Fruit fly (Drosophila melanogaster) whole organism, embryonic: ENCODE data around the gene CG12182.

Experiments used
- ATbp ChIP-seq: fragments of 200-800 bp; sonication (Bioruptor generic); optimal IDR thresholded peaks from 2 replicates; lab custom pipeline; 2017; ENCODE audit warnings: missing biosample characterization, mild to moderate bottlenecking, missing genetic modification characterization, missing genetic modification reagents
- Atf6 ChIP-seq: fragments of 200-800 bp; sonication (Bioruptor generic); IDR thresholded peaks from 2 replicates; pipeline ENCODE4 v1.3.6; 2022; ENCODE audit warnings: missing biosample characterization, missing genetic modification characterization
- Awh ChIP-seq: fragments of 200-800 bp; sonication (Bioruptor generic); IDR thresholded peaks from 2 replicates; pipeline ENCODE4, ENCODE4 v1.3.6; 2022; ENCODE audit warnings: missing biosample characterization, missing genetic modification characterization
- Blimp-1 ChIP-seq: fragments of 200-800 bp; sonication (Bioruptor generic); optimal IDR thresholded peaks from 3 replicates; lab custom pipeline; 2018; ENCODE audit warnings: missing biosample characterization, missing genetic modification characterization, mild to moderate bottlenecking, moderate library complexity, missing genetic modification reagents
- C15 ChIP-seq: fragments of 200-800 bp; sonication (Bioruptor generic); IDR thresholded peaks from 3 replicates; pipeline ENCODE4 v1.3.6; 2022; ENCODE audit warnings: missing biosample characterization, missing genetic modification characterization
- CG10431 ChIP-seq: fragments of 200-800 bp; sonication (Bioruptor generic); optimal IDR thresholded peaks from 3 replicates; lab custom pipeline; 2018; ENCODE audit warnings: missing biosample characterization, mild to moderate bottlenecking, missing genetic modification characterization
- CG2120 ChIP-seq: fragments of 200-800 bp; sonication (Bioruptor generic); optimal IDR thresholded peaks from 3 replicates; lab custom pipeline; 2016; ENCODE audit warnings: missing biosample characterization, missing genetic modification characterization
- CG31224 ChIP-seq: fragments of 200-800 bp; sonication (Bioruptor generic); IDR thresholded peaks from 2 replicates; pipeline ENCODE4 v1.3.6; 2022; ENCODE audit warnings: missing biosample characterization, missing genetic modification characterization
- CG31441 ChIP-seq: fragments of 200-800 bp; sonication (Bioruptor generic); IDR thresholded peaks from 2 replicates; pipeline ENCODE4 v1.3.6; 2022; ENCODE audit warnings: missing biosample characterization, missing genetic modification characterization
- CG32772 ChIP-seq: fragments of 200-800 bp; sonication (Bioruptor generic); IDR thresholded peaks from 2 replicates; pipeline ENCODE4 v1.3.6; 2022; ENCODE audit warnings: missing biosample characterization, missing genetic modification characterization
- CG3281 ChIP-seq: fragments of 200-800 bp; sonication (Bioruptor generic); optimal IDR thresholded peaks from 3 replicates; lab custom pipeline; 2017; ENCODE audit warnings: missing biosample characterization, mild to moderate bottlenecking, missing genetic modification characterization
- CG3838 ChIP-seq: fragments of 200-800 bp; sonication (Bioruptor generic); optimal IDR thresholded peaks from 3 replicates; lab custom pipeline; 2016; ENCODE audit warnings: missing biosample characterization, missing genetic modification characterization
- CG3995 ChIP-seq: fragments of 200-800 bp; sonication (Bioruptor generic); optimal IDR thresholded peaks from 3 replicates; lab custom pipeline; 2016; ENCODE audit warnings: missing biosample characterization, missing genetic modification characterization
- CG4404 ChIP-seq: fragments of 200-800 bp; sonication (Bioruptor generic); IDR thresholded peaks from 2 replicates; pipeline ENCODE4 v1.3.6; 2022; ENCODE audit warnings: missing biosample characterization, missing genetic modification characterization
- CG4424 ChIP-seq: fragments of 200-800 bp; sonication (Bioruptor generic); optimal IDR thresholded peaks from 3 replicates; lab custom pipeline; 2016; ENCODE audit warnings: missing biosample characterization, missing genetic modification characterization
- CG6175 ChIP-seq: fragments of 200-800 bp; sonication (Bioruptor generic); IDR thresholded peaks from 3 replicates; pipeline ENCODE4 v1.3.6; 2022; ENCODE audit warnings: missing biosample characterization, missing genetic modification characterization
- CG6272 ChIP-seq: fragments of 200-800 bp; sonication (Bioruptor generic); IDR thresholded peaks from 2 replicates; pipeline ENCODE4 v1.3.6; 2022; ENCODE audit warnings: missing biosample characterization, missing genetic modification characterization
- CG6765 ChIP-seq: fragments of 200-800 bp; sonication (Bioruptor generic); optimal IDR thresholded peaks from 3 replicates; lab custom pipeline; 2017; ENCODE audit warnings: missing biosample characterization, mild to moderate bottlenecking, missing genetic modification characterization
- CG7556 ChIP-seq: fragments of 200-800 bp; sonication (Bioruptor generic); optimal IDR thresholded peaks from 2 replicates; lab custom pipeline; 2017; ENCODE audit warnings: missing biosample characterization, mild to moderate bottlenecking, missing genetic modification characterization
- CG7987 ChIP-seq: fragments of 200-800 bp; sonication (Bioruptor generic); optimal IDR thresholded peaks from 2 replicates; lab custom pipeline; 2018; ENCODE audit warnings: missing biosample characterization, mild to moderate bottlenecking, missing genetic modification characterization, moderate library complexity
- CG8478 ChIP-seq: fragments of >200 bp; optimal IDR thresholded peaks from 2 replicates; lab custom pipeline; 2018
- CG8924 ChIP-seq: fragments of 200-800 bp; optimal IDR thresholded peaks from 3 replicates; lab custom pipeline; 2019; ENCODE audit warnings: missing biosample characterization, mild to moderate bottlenecking, missing genetic modification characterization, moderate library complexity
- CG9437 ChIP-seq: fragments of 200-800 bp; sonication (Bioruptor generic); optimal IDR thresholded peaks from 2 replicates; lab custom pipeline; 2018; ENCODE audit warnings: missing biosample characterization, mild to moderate bottlenecking, missing genetic modification characterization
- CG9797 ChIP-seq: fragments of 200-800 bp; sonication (Bioruptor generic); optimal IDR thresholded peaks from 3 replicates; lab custom pipeline; 2018; ENCODE audit warnings: missing biosample characterization, mild to moderate bottlenecking, missing genetic modification characterization
- CG9817 ChIP-seq: fragments of 200-800 bp; sonication (Bioruptor generic); optimal IDR thresholded peaks from 2 replicates; lab custom pipeline; 2018; ENCODE audit warnings: missing biosample characterization, mild to moderate bottlenecking, missing genetic modification characterization, moderate library complexity
- Ets65A ChIP-seq: fragments of 200-800 bp; sonication (Bioruptor generic); peaks from one replicate; lab custom pipeline; 2016; ENCODE audit warnings: missing biosample characterization, missing genetic modification characterization
- HHEX ChIP-seq: fragments of 200-800 bp; sonication (Bioruptor generic); optimal IDR thresholded peaks from 3 replicates; lab custom pipeline; 2017; ENCODE audit warnings: missing biosample characterization, mild to moderate bottlenecking, missing genetic modification characterization, missing genetic modification reagents
- Hand ChIP-seq: fragments of 200-800 bp; sonication (Bioruptor generic); optimal IDR thresholded peaks from 2 replicates; lab custom pipeline; 2017; ENCODE audit warnings: mild to moderate bottlenecking, missing biosample characterization, missing genetic modification reagents, missing genetic modification characterization
- Hey ChIP-seq: fragments of 200-800 bp; sonication (Bioruptor generic); optimal IDR thresholded peaks from 3 replicates; lab custom pipeline; 2018; ENCODE audit warnings: missing biosample characterization, mild to moderate bottlenecking, missing genetic modification characterization
- Mad ChIP-seq: fragments of 200-800 bp; sonication (Bioruptor generic); optimal IDR thresholded peaks from 2 replicates; lab custom pipeline; 2016; ENCODE audit warnings: missing biosample characterization, missing genetic modification characterization
- NK7.1 ChIP-seq: fragments of 200-800 bp; sonication (Bioruptor generic); optimal IDR thresholded peaks from 3 replicates; lab custom pipeline; 2016; ENCODE audit warnings: missing biosample characterization, missing genetic modification characterization
- Stat92E ChIP-seq, 3 experiments: fragments of >200 bp in 2 of 3; fragments of 200-800 bp in 1 of 3; sonication (Bioruptor generic) in 1 of 3; optimal IDR thresholded peaks; 2 replicates each; lab custom pipeline; 2017 to 2019; ENCODE audit warnings: missing biosample characterization in 3 of 3, missing genetic modification characterization in 3 of 3, mild to moderate bottlenecking in 1 of 3, moderate library complexity in 1 of 3
- ab ChIP-seq: fragments of 200-800 bp; sonication (Bioruptor generic); optimal IDR thresholded peaks from 2 replicates; lab custom pipeline; 2016; ENCODE audit warnings: missing biosample characterization, missing genetic modification characterization
- al ChIP-seq: fragments of 200-800 bp; sonication (Bioruptor generic); IDR thresholded peaks from 2 replicates; pipeline ENCODE4 v1.3.6; 2022; ENCODE audit warnings: missing biosample characterization, missing genetic modification characterization
- ara ChIP-seq: fragments of 200-800 bp; sonication (Bioruptor generic); IDR thresholded peaks from 2 replicates; pipeline ENCODE4 v1.3.6; 2022; ENCODE audit warnings: missing biosample characterization, missing genetic modification characterization
- az2 ChIP-seq: fragments of 200-800 bp; sonication (Bioruptor generic); optimal IDR thresholded peaks from 3 replicates; lab custom pipeline; 2016; ENCODE audit warnings: missing biosample characterization, missing genetic modification characterization
- bigmax ChIP-seq: fragments of 200-800 bp; sonication (Bioruptor generic); optimal IDR thresholded peaks from 2 replicates; lab custom pipeline; 2018; ENCODE audit warnings: missing biosample characterization, mild to moderate bottlenecking, missing genetic modification characterization
- bowl ChIP-seq: fragments of 200-800 bp; sonication (Bioruptor generic); IDR thresholded peaks from 2 replicates; pipeline ENCODE4 v1.3.6; 2022; ENCODE audit warnings: missing biosample characterization, missing genetic modification characterization
- cwo ChIP-seq: fragments of 200-800 bp; sonication (Bioruptor generic); optimal IDR thresholded peaks from 3 replicates; lab custom pipeline; 2017; ENCODE audit warnings: missing biosample characterization, missing genetic modification characterization, mild to moderate bottlenecking, moderate library complexity, missing genetic modification reagents
- esg ChIP-seq: fragments of 200-800 bp; sonication (Bioruptor generic); conservative IDR thresholded peaks from 2 replicates; pipeline ENCODE4 v1.3.6; 2022; ENCODE audit warnings: missing biosample characterization, missing genetic modification characterization
- gfzf ChIP-seq: fragments of 200-800 bp; sonication (Bioruptor generic); optimal IDR thresholded peaks from 2 replicates; lab custom pipeline; 2016; ENCODE audit warnings: missing biosample characterization, mild to moderate bottlenecking, missing genetic modification characterization, moderate library complexity
- hth ChIP-seq: fragments of >200 bp; optimal IDR thresholded peaks from 2 replicates; lab custom pipeline; 2017; ENCODE audit warnings: inconsistent platforms
- ken ChIP-seq: fragments of 200-800 bp; sonication (Bioruptor generic); IDR thresholded peaks from 3 replicates; pipeline ENCODE4 v1.3.6; 2022; ENCODE audit warnings: missing biosample characterization, missing genetic modification characterization
- knrl ChIP-seq: fragments of 200-800 bp; sonication (Bioruptor generic); IDR thresholded peaks from 3 replicates; pipeline ENCODE4 v1.3.6; 2022; ENCODE audit warnings: missing biosample characterization, missing genetic modification characterization; ENCODE audit not compliant: partially characterized antibody
- nerfin-1 ChIP-seq: fragments of 200-800 bp; sonication (Bioruptor generic); optimal IDR thresholded peaks from 3 replicates; lab custom pipeline; 2019; ENCODE audit warnings: missing biosample characterization, mild to moderate bottlenecking, missing genetic modification characterization, moderate library complexity
- otp ChIP-seq: fragments of 200-800 bp; sonication (Bioruptor generic); IDR thresholded peaks from 3 replicates; pipeline ENCODE4, ENCODE4 v1.3.6; 2022; ENCODE audit warnings: missing biosample characterization, missing genetic modification characterization
- ranshi ChIP-seq: fragments of 200-800 bp; sonication (Bioruptor generic); IDR thresholded peaks from 2 replicates; pipeline ENCODE4 v1.3.6; 2022; ENCODE audit warnings: missing biosample characterization, missing genetic modification characterization
- row ChIP-seq: fragments of 200-800 bp; sonication (Bioruptor generic); IDR thresholded peaks from 3 replicates; pipeline ENCODE4 v1.3.6; 2022; ENCODE audit warnings: missing biosample characterization, missing genetic modification characterization
- sim ChIP-seq: fragments of 200-800 bp; sonication (Bioruptor generic); IDR thresholded peaks from 2 replicates; pipeline ENCODE4 v1.3.6; 2022; ENCODE audit warnings: missing biosample characterization, missing genetic modification characterization
- so ChIP-seq: fragments of 200-800 bp; sonication (Bioruptor generic); IDR thresholded peaks from 3 replicates; pipeline ENCODE4 v1.3.6; 2022; ENCODE audit warnings: missing biosample characterization, missing genetic modification characterization
- tgo ChIP-seq: fragments of 200-800 bp; sonication (Bioruptor generic); IDR thresholded peaks from 3 replicates; pipeline ENCODE4 v1.3.6; 2022; ENCODE audit warnings: missing biosample characterization, missing genetic modification characterization
- unpg ChIP-seq: fragments of 200-800 bp; sonication (Bioruptor generic); optimal IDR thresholded peaks from 3 replicates; lab custom pipeline; 2018; ENCODE audit warnings: missing biosample characterization, mild to moderate bottlenecking, missing genetic modification characterization, moderate library complexity

CG12182 gene

DNA sequence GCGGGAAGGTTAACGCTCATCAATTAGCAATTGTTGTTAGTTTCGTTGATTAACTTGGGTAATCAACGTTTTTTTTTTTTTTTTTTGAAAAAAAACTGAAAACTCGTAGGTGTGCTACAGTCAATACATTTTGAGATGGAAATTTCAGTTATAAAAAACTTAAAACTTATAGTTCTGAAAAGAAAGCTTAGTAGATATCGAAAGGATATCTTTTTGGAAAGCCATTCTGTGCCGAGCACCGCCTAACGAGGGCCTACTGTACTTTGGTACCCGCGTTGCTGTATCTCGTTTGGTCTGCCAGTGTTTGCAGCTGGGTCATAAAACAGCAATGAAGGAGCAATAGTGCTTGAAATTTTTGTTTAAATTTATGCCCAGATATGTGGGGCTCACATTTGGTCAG is 27.4 kb downstream of the CG12182 start:
- no peak for TF ChIP-seq CG7556 (GFP tag; lab: Kevin White, UChicago)
- TF ChIP-seq az2 = no peak
- TF ChIP-seq CG9817 (tag; lab: Kevin White, UChicago) = no peak
- 0 out of 3 replicates have a peak, but pooled peaks have one; percentile 40 for TF ChIP-seq ken (GFP tag; lab: Robert Waterston, UW)
- no peak for TF ChIP-seq CG6765 (GFP tag; lab: Kevin White, UChicago)
- TF ChIP-seq row (GFP tag; lab: Robert Waterston, UW) = peak; percentile 47; the same call in 2 of the 3 replicates
- TF ChIP-seq NK7.1 (GFP tag; lab: Kevin White, UChicago) = no peak
- peak; percentile 15 for TF ChIP-seq CG4424 (GFP tag; lab: Kevin White, UChicago)
- TF ChIP-seq CG6272 = no peak
- no peak for TF ChIP-seq so
- no peak for TF ChIP-seq Hand (GFP tag; lab: Kevin White, UChicago)
- TF ChIP-seq CG8924 (tag; lab: Kevin White, UChicago) = no peak
- TF ChIP-seq C15 (GFP tag; lab: Robert Waterston, UW) = no peak
- TF ChIP-seq al = no peak
- TF ChIP-seq Blimp-1 (GFP tag; lab: Kevin White, UChicago) = peak; percentile 39
- TF ChIP-seq Stat92E (GFP tag; optimal IDR thresholded peaks at IDR 0.05; lab: Kevin White, UChicago) = no peak
- TF ChIP-seq CG3995 (GFP tag; lab: Kevin White, UChicago) = peak; percentile 1
- TF ChIP-seq CG7987 (GFP tag; lab: Kevin White, UChicago) = peak; percentile 10
- TF ChIP-seq ara = peak; percentile 61
- TF ChIP-seq bowl = no peak
- TF ChIP-seq sim (GFP tag; lab: Robert Waterston, UW) = no peak
- TF ChIP-seq CG9797 (GFP tag; lab: Kevin White, UChicago) = no peak
- no peak for TF ChIP-seq gfzf (GFP tag; lab: Kevin White, UChicago)
- TF ChIP-seq ab (GFP tag; lab: Kevin White, UChicago) = no peak
- no peak for TF ChIP-seq bigmax (GFP tag; lab: Kevin White, UChicago)
- 0 out of 2 replicates have a peak, but pooled peaks have one; percentile 15 for TF ChIP-seq CG4404 (GFP tag; lab: Robert Waterston, UW)
- no peak for TF ChIP-seq CG9437 (GFP tag; lab: Kevin White, UChicago)
- TF ChIP-seq knrl (GFP tag; lab: Robert Waterston, UW) = no peak
- peak; percentile 41; the same call in 1 of the 2 replicates for TF ChIP-seq CG31441
- TF ChIP-seq cwo (GFP tag; lab: Kevin White, UChicago) = peak; percentile 34
- TF ChIP-seq otp = no peak
- no peak for TF ChIP-seq hth (lab: Kevin White, UChicago)
- TF ChIP-seq unpg = peak; percentile 32
- TF ChIP-seq HHEX (GFP tag; lab: Kevin White, UChicago) = peak; percentile 61
- TF ChIP-seq CG8478 (lab: Kevin White, UChicago) = no peak
- TF ChIP-seq CG10431 (GFP tag; lab: Kevin White, UChicago) = no peak
- peak; percentile 15 for TF ChIP-seq CG2120
- no peak for TF ChIP-seq nerfin-1 (tag; lab: Kevin White, UChicago)
- TF ChIP-seq ranshi (GFP tag; lab: Robert Waterston, UW) = peak; percentile 62
- TF ChIP-seq Mad = no peak
- TF ChIP-seq CG6175 (GFP tag; lab: Robert Waterston, UW) = no peak
- no peak for TF ChIP-seq CG3838 (GFP tag; lab: Kevin White, UChicago)
- TF ChIP-seq esg (GFP tag; lab: Robert Waterston, UW) = no peak
- peak; percentile 55; the same call in 2 of the 3 replicates for TF ChIP-seq tgo (GFP tag; lab: Robert Waterston, UW)
- TF ChIP-seq Ets65A (GFP tag; lab: Kevin White, UChicago) = peak; percentile 90
- TF ChIP-seq ATbp (GFP tag; lab: Kevin White, UChicago) = no peak
- peak; percentile 37 for TF ChIP-seq CG3281 (GFP tag; lab: Kevin White, UChicago)
- TF ChIP-seq Hey (tag; lab: Kevin White, UChicago) = no peak
- TF ChIP-seq CG32772 (GFP tag; lab: Robert Waterston, UW) = peak; percentile 66
- TF ChIP-seq CG31224 (GFP tag; lab: Robert Waterston, UW) = 0 out of 2 replicates have a peak, but pooled peaks have one; percentile 30
- TF ChIP-seq Awh = 0 out of 2 replicates have a peak, but pooled peaks have one; percentile 47
- no peak for TF ChIP-seq Atf6 (GFP tag; lab: Robert Waterston, UW)
